Fruit fly (Drosophila melanogaster): Measurements from ENCODE around the gene CG34155.

CG34155 gene

dm6 chr3R:30570554-30571141, 10.6 kb upstream of the CG34155 start (continued):
- no peak for TF ChIP-seq luna (GFP tag; optimal IDR thresholded peaks at IDR 0.05)
- TF ChIP-seq wek (GFP tag; optimal IDR thresholded peaks at IDR 0.05) = peak; percentile 54
- TF ChIP-seq wor (GFP tag; IDR thresholded peaks at IDR 0.05) = peak; percentile 70
- peak; percentile 24 for TF ChIP-seq CG7987 (GFP tag; optimal IDR thresholded peaks at IDR 0.05)
- no peak for TF ChIP-seq Fer2 (tag; optimal IDR thresholded peaks at IDR 0.05)
- no peak for TF ChIP-seq gfzf (GFP tag; optimal IDR thresholded peaks at IDR 0.05)
- peak; percentile 50 for TF ChIP-seq CG8359 (GFP tag; optimal IDR thresholded peaks at IDR 0.05; ENCODE audit: borderline replicate concordance)
- TF ChIP-seq zen2 (GFP tag; IDR thresholded peaks at IDR 0.05; ENCODE audit: partially characterized antibody) = no peak
- peak; percentile 1 for TF ChIP-seq CG15073 (GFP tag; optimal IDR thresholded peaks at IDR 0.05)
- TF ChIP-seq Six4 (GFP tag; optimal IDR thresholded peaks at IDR 0.05) = peak; percentile 78
- TF ChIP-seq jing (GFP tag; optimal IDR thresholded peaks at IDR 0.05) = peak; percentile 71
- peak; percentile 78 for TF ChIP-seq CG18599 (GFP tag; optimal IDR thresholded peaks at IDR 0.05)
- TF ChIP-seq CG11504 (tag; optimal IDR thresholded peaks at IDR 0.05) = no peak
- no peak; the same call in none of the 3 replicates for TF ChIP-seq CG17361 (GFP tag; IDR thresholded peaks at IDR 0.05)
- TF ChIP-seq CG8944 (GFP tag; optimal IDR thresholded peaks at IDR 0.05) = peak; percentile 72
- no peak for TF ChIP-seq CG11085 (GFP tag; IDR thresholded peaks at IDR 0.05)
- peak; percentile 75 for TF ChIP-seq corto (GFP tag; optimal IDR thresholded peaks at IDR 0.05)
- peak; percentile 57; the same call in 2 of the 3 replicates for TF ChIP-seq Aef1 (GFP tag; IDR thresholded peaks at IDR 0.05)
- no peak for TF ChIP-seq Fer1 (GFP tag; optimal IDR thresholded peaks at IDR 0.05)
- no peak for TF ChIP-seq bigmax (GFP tag; optimal IDR thresholded peaks at IDR 0.05)
- TF ChIP-seq CG2116 (GFP tag; optimal IDR thresholded peaks at IDR 0.05) = peak; percentile 14
- peak; percentile 83 for TF ChIP-seq kni (GFP tag; optimal IDR thresholded peaks at IDR 0.05)
- peak; percentile 91 for TF ChIP-seq CG17359 (tag; optimal IDR thresholded peaks at IDR 0.05)
- peak; percentile 28 for TF ChIP-seq CG10274 (GFP tag; optimal IDR thresholded peaks at IDR 0.05)
- TF ChIP-seq ap (GFP tag; IDR thresholded peaks at IDR 0.05) = peak; percentile 78
- TF ChIP-seq pzg (GFP tag; optimal IDR thresholded peaks at IDR 0.05) = no peak
- TF ChIP-seq oc (tag; optimal IDR thresholded peaks at IDR 0.05) = peak; percentile 89
- TF ChIP-seq CG7786 (GFP tag; optimal IDR thresholded peaks at IDR 0.05) = peak; percentile 39
- peak; percentile 75 for TF ChIP-seq bcd (GFP tag; optimal IDR thresholded peaks at IDR 0.05)
- TF ChIP-seq CG14860 (GFP tag; IDR thresholded peaks at IDR 0.05; ENCODE audit: partially characterized antibody) = no peak
- TF ChIP-seq Sin3A (optimal IDR thresholded peaks at IDR 0.05) = no peak
- peak; percentile 31 for TF ChIP-seq gro (GFP tag; optimal IDR thresholded peaks at IDR 0.05)
- TF ChIP-seq Mrtf (GFP tag; IDR thresholded peaks at IDR 0.05) = peak; percentile 74
- peak; percentile 92 for TF ChIP-seq Sox102F (GFP tag; optimal IDR thresholded peaks at IDR 0.05)
- TF ChIP-seq sc (optimal IDR thresholded peaks at IDR 0.05) = no peak
- TF ChIP-seq sc (GFP tag; optimal IDR thresholded peaks at IDR 0.05) = peak; percentile 68
- TF ChIP-seq dmrt11E (tag; optimal IDR thresholded peaks at IDR 0.05) = peak; percentile 81
- no peak for TF ChIP-seq scrt (GFP tag; optimal IDR thresholded peaks at IDR 0.05)
- TF ChIP-seq stc (GFP tag; IDR thresholded peaks at IDR 0.05) = peak; percentile 77
- peak; percentile 76 for TF ChIP-seq pros (GFP tag; optimal IDR thresholded peaks at IDR 0.05)
- TF ChIP-seq sim (GFP tag; IDR thresholded peaks at IDR 0.05) = peak; percentile 69; the same call in 1 of the 2 replicates
- no peak for TF ChIP-seq Dref (GFP tag; IDR thresholded peaks at IDR 0.05)
- TF ChIP-seq CG11093 (GFP tag; IDR thresholded peaks at IDR 0.05) = peak; percentile 72; the same call in 2 of the 3 replicates
- no peak for TF ChIP-seq CG15011 (GFP tag; optimal IDR thresholded peaks at IDR 0.05)
- no peak for TF ChIP-seq insv (GFP tag; optimal IDR thresholded peaks at IDR 0.05)
- TF ChIP-seq CG31224 (GFP tag; IDR thresholded peaks at IDR 0.05) = peak; percentile 39; the same call in 1 of the 2 replicates
- TF ChIP-seq CG2202 (tag; optimal IDR thresholded peaks at IDR 0.05) = peak; percentile 68
- no peak for TF ChIP-seq Bgb (GFP tag; IDR thresholded peaks at IDR 0.05; ENCODE audit: partially characterized antibody)
- no peak for TF ChIP-seq tup (GFP tag; optimal IDR thresholded peaks at IDR 0.05)
- 0 out of 2 replicates have a peak, but pooled peaks have one; percentile 30 for TF ChIP-seq peb (GFP tag; IDR thresholded peaks at IDR 0.05)

Measured in whole organism, embryonic.